Worm (Caenorhabditis elegans) whole organism, young adult: ENCODE data around the gene H34I24.1.

Source experiments
- D2030.7 ChIP-seq: fragments of 200-800 bp; sonication (Bioruptor generic); IDR thresholded peaks from 2 replicates; pipeline ENCODE4 v1.3.6; 2022; ENCODE audit warnings: missing genetic modification reagents, missing genetic modification characterization, missing compliant biosample characterization
- F37B4.10 ChIP-seq: fragments of 200-800 bp; sonication (Bioruptor generic); IDR thresholded peaks from 2 replicates; pipeline ENCODE4 v1.3.6; 2022; ENCODE audit warnings: missing genetic modification characterization, missing compliant biosample characterization
- F49E8.2 ChIP-seq: sonication (generic microtip); optimal IDR thresholded peaks from 3 replicates; lab custom pipeline; 2017; ENCODE audit warnings: missing genetic modification characterization, mild to moderate bottlenecking, missing compliant biosample characterization, antibody characterized with exemption, moderate library complexity; ENCODE audit not compliant: insufficient read depth
- F55B11.4 ChIP-seq: sonication (generic microtip); optimal IDR thresholded peaks from 2 replicates; lab custom pipeline; 2016; ENCODE audit warnings: missing compliant biosample characterization, missing genetic modification characterization, borderline replicate concordance; ENCODE audit not compliant: insufficient read depth
- F57A8.1 ChIP-seq: fragments of 200-800 bp; sonication (Bioruptor generic); optimal IDR thresholded peaks from 2 replicates; lab custom pipeline; 2018; ENCODE audit warnings: mild to moderate bottlenecking, missing genetic modification characterization, moderate library complexity, missing compliant biosample characterization
- F57C9.4 ChIP-seq: sonication (generic microtip); optimal IDR thresholded peaks from 2 replicates; lab custom pipeline; 2017; ENCODE audit warnings: mild to moderate bottlenecking, missing genetic modification characterization, missing compliant biosample characterization
- T07F8.4 ChIP-seq: sonication (generic microtip); optimal IDR thresholded peaks from 2 replicates; lab custom pipeline; 2016; ENCODE audit warnings: mild to moderate bottlenecking, missing genetic modification characterization, moderate library complexity, missing compliant biosample characterization
- T26A5.8 ChIP-seq: sonication (generic microtip); optimal IDR thresholded peaks from 2 replicates; lab custom pipeline; 2016; ENCODE audit warnings: missing genetic modification characterization, missing compliant biosample characterization
- Y53F4B.3 ChIP-seq: fragments of 200-800 bp; sonication (Bioruptor generic); IDR thresholded peaks from 2 replicates; pipeline ENCODE4 v1.3.6; 2022; ENCODE audit warnings: missing genetic modification reagents, missing genetic modification characterization, missing compliant biosample characterization
- Y53G8AR.9 ChIP-seq: fragments of 200-800 bp; sonication (Bioruptor generic); conservative IDR thresholded peaks from 2 replicates; pipeline ENCODE4 v1.3.6; 2022; ENCODE audit warnings: missing genetic modification reagents, missing genetic modification characterization, missing compliant biosample characterization
- Y95B8A.8 ChIP-seq: fragments of 200-800 bp; sonication (Bioruptor generic); IDR thresholded peaks from 2 replicates; pipeline ENCODE4 v1.3.6; 2022; ENCODE audit warnings: missing genetic modification reagents, missing genetic modification characterization, missing compliant biosample characterization
- ZK185.1 ChIP-seq: sonication (generic microtip); optimal IDR thresholded peaks from 2 replicates; lab custom pipeline; 2016; ENCODE audit warnings: mild to moderate bottlenecking, missing genetic modification characterization, missing compliant biosample characterization; ENCODE audit not compliant: poor library complexity, severe bottlenecking
- akir-1 ChIP-seq: fragments of 200-800 bp; sonication (Bioruptor generic); optimal IDR thresholded peaks from 2 replicates; lab custom pipeline; 2018; ENCODE audit warnings: mild to moderate bottlenecking, missing genetic modification characterization, moderate library complexity, missing compliant biosample characterization
- ama-1 ChIP-seq, 3 experiments: fragments of 150-350 bp in 1 of 3; sonication (generic microtip) in 2 of 3; optimal IDR thresholded peaks; 2 replicates each; lab custom pipeline; 2014 to 2018; ENCODE audit warnings: missing biosample characterization in 2 of 3, missing genetic modification characterization in 2 of 3, missing genetic modification reagents in 2 of 3
- aptf-3 ChIP-seq: fragments of 200-800 bp; sonication (Bioruptor generic); IDR thresholded peaks from 2 replicates; pipeline ENCODE4 v1.3.6; 2022; ENCODE audit warnings: missing genetic modification characterization, missing compliant biosample characterization
- atf-7 ChIP-seq: sonication (generic microtip); optimal IDR thresholded peaks from 2 replicates; lab custom pipeline; 2017; ENCODE audit warnings: mild to moderate bottlenecking, missing genetic modification characterization, missing compliant biosample characterization
- attf-5 ChIP-seq: fragments of 200-800 bp; sonication (Bioruptor generic); optimal IDR thresholded peaks from 2 replicates; lab custom pipeline; 2018; ENCODE audit warnings: mild to moderate bottlenecking, missing genetic modification characterization, missing compliant biosample characterization
- cebp-1 ChIP-seq, 2 experiments: fragments of 200-800 bp in 1 of 2; sonication (Bioruptor generic) in 1 of 2; sonication (generic microtip) in 1 of 2; IDR thresholded peaks in 1 of 2; optimal IDR thresholded peaks in 1 of 2; 2 replicates each; pipeline versions ENCODE4 v1.3.6 to Lab custom; 2017 to 2022; ENCODE audit warnings: missing compliant biosample characterization in 2 of 2, missing genetic modification characterization in 2 of 2, mild to moderate bottlenecking in 1 of 2, missing genetic modification reagents in 1 of 2, moderate library complexity in 1 of 2
- ceh-100 ChIP-seq: fragments of 200-800 bp; sonication (Bioruptor generic); IDR thresholded peaks from 2 replicates; pipeline ENCODE4 v1.3.6; 2022; ENCODE audit warnings: missing genetic modification reagents, missing genetic modification characterization, missing compliant biosample characterization
- ceh-58 ChIP-seq: fragments of 200-800 bp; sonication (Bioruptor generic); IDR thresholded peaks from 2 replicates; pipeline ENCODE4 v1.3.6; 2022; ENCODE audit warnings: missing genetic modification characterization, missing compliant biosample characterization
- die-1 ChIP-seq: sonication (generic microtip); optimal IDR thresholded peaks from 2 replicates; lab custom pipeline; 2016; ENCODE audit warnings: missing genotype, mild to moderate bottlenecking, missing genetic modification characterization, missing compliant biosample characterization
- dpl-1 ChIP-seq: fragments of 150-350 bp; optimal IDR thresholded peaks from 2 replicates; lab custom pipeline; 2014; ENCODE audit warnings: missing biosample characterization, missing genetic modification reagents, missing genetic modification characterization
- efl-1 ChIP-seq: fragments of 150-350 bp; optimal IDR thresholded peaks from 2 replicates; lab custom pipeline; 2014; ENCODE audit warnings: missing biosample characterization, missing genetic modification reagents, missing genetic modification characterization
- egl-18 ChIP-seq: fragments of 200-800 bp; sonication (Bioruptor generic); IDR thresholded peaks from 2 replicates; pipeline ENCODE4 v1.3.6; 2022; ENCODE audit warnings: missing genetic modification reagents, missing genetic modification characterization, missing compliant biosample characterization
- egl-44 ChIP-seq: fragments of 200-800 bp; sonication (Bioruptor generic); IDR thresholded peaks from 2 replicates; pipeline ENCODE4 v1.3.6; 2022; ENCODE audit warnings: missing genetic modification reagents, missing genetic modification characterization, missing compliant biosample characterization
- fkh-3 ChIP-seq: sonication (generic microtip); optimal IDR thresholded peaks from 2 replicates; lab custom pipeline; 2016; ENCODE audit warnings: mild to moderate bottlenecking, missing genetic modification characterization, missing compliant biosample characterization
- hlh-26 ChIP-seq: fragments of 200-800 bp; sonication (Bioruptor generic); conservative IDR thresholded peaks from 2 replicates; pipeline ENCODE4 v1.3.6; 2022; ENCODE audit warnings: missing genetic modification reagents, missing genetic modification characterization, missing compliant biosample characterization
- hmg-20 ChIP-seq: fragments of 200-800 bp; sonication (Bioruptor generic); IDR thresholded peaks from 2 replicates; pipeline ENCODE4 v1.3.6; 2022; ENCODE audit warnings: missing genetic modification reagents, missing genetic modification characterization, missing compliant biosample characterization
- lin-35 ChIP-seq, 3 experiments: fragments of 150-350 bp in 2 of 3; sonication (generic microtip) in 1 of 3; optimal IDR thresholded peaks; 2 replicates each; lab custom pipeline; 2014 to 2018; ENCODE audit warnings: missing biosample characterization in 3 of 3, missing genetic modification characterization in 3 of 3, missing genetic modification reagents in 3 of 3
- lin-40 ChIP-seq: sonication (generic microtip); optimal IDR thresholded peaks from 2 replicates; lab custom pipeline; 2016; ENCODE audit warnings: missing genetic modification characterization, mild to moderate bottlenecking, missing compliant biosample characterization, missing genotype, missing genetic modification reagents
- lin-54 ChIP-seq: fragments of 200-800 bp; sonication (Bioruptor generic); optimal IDR thresholded peaks from 2 replicates; lab custom pipeline; 2018; ENCODE audit warnings: mild to moderate bottlenecking, missing genetic modification characterization, missing compliant biosample characterization
- mel-28 ChIP-seq: sonication (generic microtip); optimal IDR thresholded peaks from 2 replicates; lab custom pipeline; 2016; ENCODE audit warnings: borderline replicate concordance, mild to moderate bottlenecking, missing genetic modification characterization, missing compliant biosample characterization
- nhr-120 ChIP-seq: fragments of 200-800 bp; sonication (Bioruptor generic); IDR thresholded peaks from 2 replicates; pipeline ENCODE4 v1.3.6; 2022; ENCODE audit warnings: missing genetic modification characterization, missing compliant biosample characterization
- rpc-1 ChIP-seq, 2 experiments: fragments of 150-350 bp in 1 of 2; sonication (generic microtip) in 1 of 2; optimal IDR thresholded peaks; 2 replicates each; lab custom pipeline; 2014 to 2018; ENCODE audit warnings: missing biosample characterization in 1 of 2, missing genetic modification characterization in 1 of 2, missing genetic modification reagents in 1 of 2, missing genotype in 1 of 2
- sea-2 ChIP-seq: fragments of 200-800 bp; sonication (Bioruptor generic); IDR thresholded peaks from 2 replicates; pipeline ENCODE4 v1.3.6; 2022; ENCODE audit warnings: missing genetic modification characterization, missing compliant biosample characterization
- snpc-1.1 ChIP-seq: sonication (generic microtip); optimal IDR thresholded peaks from 2 replicates; lab custom pipeline; 2017; ENCODE audit warnings: missing genetic modification characterization, mild to moderate bottlenecking, missing compliant biosample characterization, antibody characterized with exemption, moderate library complexity, missing genotype, missing genetic modification reagents; ENCODE audit not compliant: insufficient read depth
- snpc-1.3 ChIP-seq: sonication (generic microtip); optimal IDR thresholded peaks from 2 replicates; lab custom pipeline; 2017; ENCODE audit warnings: missing genetic modification characterization, mild to moderate bottlenecking, missing compliant biosample characterization, antibody characterized with exemption, moderate library complexity, missing genotype, missing genetic modification reagents; ENCODE audit not compliant: insufficient read depth
- tbx-9 ChIP-seq: sonication (generic microtip); optimal IDR thresholded peaks from 2 replicates; lab custom pipeline; 2016; ENCODE audit warnings: borderline replicate concordance, missing genetic modification characterization, inconsistent platforms, missing compliant biosample characterization
- tlf-1 ChIP-seq: fragments of 200-800 bp; sonication (Bioruptor generic); optimal IDR thresholded peaks from 2 replicates; lab custom pipeline; 2018; ENCODE audit warnings: mild to moderate bottlenecking, missing genetic modification characterization, missing compliant biosample characterization
- unc-62 ChIP-seq: fragments of 150-350 bp; optimal IDR thresholded peaks from 2 replicates; lab custom pipeline; 2014; ENCODE audit warnings: missing biosample characterization, missing genetic modification reagents, missing genetic modification characterization
- xnd-1 ChIP-seq: sonication (generic microtip); optimal IDR thresholded peaks from 2 replicates; lab custom pipeline; 2016; ENCODE audit warnings: missing genotype, missing genetic modification reagents, missing genetic modification characterization, missing compliant biosample characterization
- zim-3 ChIP-seq: sonication (generic microtip); optimal IDR thresholded peaks from 2 replicates; lab custom pipeline; 2017; ENCODE audit warnings: mild to moderate bottlenecking, missing genetic modification characterization, moderate library complexity, missing compliant biosample characterization
- ztf-22 ChIP-seq: fragments of 200-800 bp; sonication (Bioruptor generic); optimal IDR thresholded peaks from 2 replicates; lab custom pipeline; 2018; ENCODE audit warnings: mild to moderate bottlenecking, missing genetic modification characterization, moderate library complexity, missing compliant biosample characterization
- ztf-25 ChIP-seq: fragments of 200-800 bp; sonication (Bioruptor generic); IDR thresholded peaks from 2 replicates; pipeline ENCODE4 v1.3.6; 2022; ENCODE audit warnings: missing genetic modification reagents, missing genetic modification characterization, missing compliant biosample characterization
- ztf-26 ChIP-seq: sonication (generic microtip); optimal IDR thresholded peaks from 2 replicates; lab custom pipeline; 2017; ENCODE audit warnings: missing genetic modification characterization, missing compliant biosample characterization

The H34I24.1 gene

ce11 chrIII:2805084-2805483 lies 41.8 kb upstream of the H34I24.1 start, which contains the start of gene Y71H2AM.3 (continued):
- no peak for TF ChIP-seq F57C9.4 (tag; lab: Kevin White, UChicago)
- TF ChIP-seq F49E8.2 (tag; lab: Kevin White, UChicago), result no peak
- TF ChIP-seq Y53G8AR.9 (GFP tag; lab: Robert Waterston, UW), result no peak
- TF ChIP-seq akir-1 (GFP tag; lab: Kevin White, UChicago), result no peak
- TF ChIP-seq aptf-3, result no peak
- no peak for TF ChIP-seq tbx-9 (tag; lab: Kevin White, UChicago)
- peak; percentile 0 for TF ChIP-seq lin-40
- no peak for TF ChIP-seq Y53F4B.3 (GFP tag; lab: Robert Waterston, UW)
- TF ChIP-seq egl-18 (GFP tag; lab: Robert Waterston, UW), result no peak
- TF ChIP-seq snpc-1.3 (tag; lab: Kevin White, UChicago), result peak; percentile 8
- TF ChIP-seq dpl-1, result peak; percentile 59
- TF ChIP-seq nhr-120 (GFP tag; lab: Robert Waterston, UW), result no peak
- peak; percentile 93 for TF ChIP-seq lin-54 (GFP tag; lab: Kevin White, UChicago)
- TF ChIP-seq, all 124 proteins: peak for 8

DNA sequence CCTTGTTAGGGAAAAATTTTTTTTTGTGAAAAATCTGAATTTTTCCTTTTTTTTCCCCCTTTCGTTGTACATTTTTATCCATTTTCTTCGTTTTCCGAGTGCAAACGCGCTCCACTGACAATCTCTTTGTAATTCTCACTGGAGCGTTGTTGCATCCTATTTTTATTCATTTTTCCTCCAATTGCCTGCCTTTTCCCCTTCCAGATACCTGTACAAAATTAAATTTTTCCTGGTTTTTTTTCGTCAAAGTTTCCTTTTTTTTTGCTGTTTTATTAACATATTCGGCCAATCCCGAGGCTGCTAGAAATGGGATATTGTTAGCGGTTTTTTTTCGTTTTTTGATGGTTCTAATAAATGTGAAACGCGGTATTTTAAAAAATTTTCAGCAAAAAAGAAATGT lies 35.4 kb upstream of the H34I24.1 start:
- TF ChIP-seq T07F8.4 (tag; lab: Kevin White, UChicago), result no peak
- peak; percentile 37 for TF ChIP-seq die-1 (tag; lab: Kevin White, UChicago)
- TF ChIP-seq sea-2 (GFP tag; lab: Robert Waterston, UW), result no peak
- TF ChIP-seq cebp-1 (GFP tag; IDR thresholded peaks at IDR 0.05; lab: Robert Waterston, UW), result no peak
- TF ChIP-seq cebp-1 (tag; optimal IDR thresholded peaks at IDR 0.05; lab: Kevin White, UChicago), result peak; percentile 43
- TF ChIP-seq efl-1, result no peak
- TF ChIP-seq ztf-22 (GFP tag; lab: Kevin White, UChicago), result no peak
- TF ChIP-seq ceh-58 (GFP tag; lab: Robert Waterston, UW), result 0 out of 2 replicates have a peak, but pooled peaks have one; percentile 63
- TF ChIP-seq atf-7 (tag; lab: Kevin White, UChicago), result peak; percentile 57
- TF ChIP-seq ama-1 (optimal IDR thresholded peaks at IDR 0.05; lab: Kevin White, UChicago), result no peak
- TF ChIP-seq ama-1 (GFP tag; optimal IDR thresholded peaks at IDR 0.05; lab: Kevin White, UChicago), result peak in 1 of 2 experiments; percentile 14
- no peak for TF ChIP-seq ceh-100 (GFP tag; lab: Robert Waterston, UW)
- TF ChIP-seq tlf-1 (GFP tag; lab: Kevin White, UChicago), result no peak
- no peak for TF ChIP-seq F37B4.10
- no peak for TF ChIP-seq snpc-1.1 (tag; lab: Kevin White, UChicago)
- no peak for TF ChIP-seq attf-5 (GFP tag; lab: Kevin White, UChicago)
- no peak for TF ChIP-seq egl-44 (GFP tag; lab: Robert Waterston, UW)
- peak in 1 of 3 experiments; percentile 27 for TF ChIP-seq lin-35 (GFP tag; optimal IDR thresholded peaks at IDR 0.05; lab: Kevin White, UChicago)
- peak; percentile 45 for TF ChIP-seq F57C9.4 (tag; lab: Kevin White, UChicago)
- peak; percentile 52 for TF ChIP-seq fkh-3 (tag; lab: Kevin White, UChicago)
- TF ChIP-seq ztf-26 (tag; lab: Kevin White, UChicago), result no peak
- TF ChIP-seq T26A5.8, result peak; percentile 19
- TF ChIP-seq ZK185.1, result peak; percentile 30
- TF ChIP-seq D2030.7 (GFP tag; lab: Robert Waterston, UW), result peak; percentile 42; the same call in 1 of the 2 replicates
- TF ChIP-seq xnd-1 (tag; lab: Kevin White, UChicago), result peak; percentile 7
- TF ChIP-seq hlh-26 (GFP tag; lab: Robert Waterston, UW), result no peak
- no peak for TF ChIP-seq rpc-1 (optimal IDR thresholded peaks at IDR 0.05; lab: Kevin White, UChicago)
- TF ChIP-seq rpc-1 (tag; optimal IDR thresholded peaks at IDR 0.05; lab: Kevin White, UChicago), result no peak
- no peak for TF ChIP-seq unc-62 (GFP tag; lab: Kevin White, UChicago)
- no peak for TF ChIP-seq F57A8.1 (GFP tag; lab: Kevin White, UChicago)
- TF ChIP-seq zim-3, result no peak
- no peak for TF ChIP-seq aptf-3
- no peak for TF ChIP-seq hmg-20
- no peak for TF ChIP-seq Y95B8A.8 (GFP tag; lab: Robert Waterston, UW)
- TF ChIP-seq mel-28 (tag; lab: Kevin White, UChicago), result no peak
- no peak for TF ChIP-seq F55B11.4 (tag; lab: Kevin White, UChicago)
- TF ChIP-seq dpl-1, result no peak
- no peak; the same call in 1 of the 2 replicates for TF ChIP-seq ztf-25 (GFP tag; lab: Robert Waterston, UW)
